Worm (Caenorhabditis elegans) whole organism, early embryonic: ENCODE results near the gene cmd-1.

ENCODE experiments used
- ama-1 ChIP-seq: fragments of 150-350 bp; optimal IDR thresholded peaks from 2 replicates; lab custom pipeline; 2014
- flt-1 ChIP-seq: fragments of 200-800 bp; sonication (Bioruptor generic); IDR thresholded peaks from 2 replicates; pipeline ENCODE4 v1.3.6; 2022; ENCODE audit warnings: missing genetic modification characterization, missing compliant biosample characterization
- hmbx-1 ChIP-seq: sonication (generic microtip); optimal IDR thresholded peaks from 2 replicates; lab custom pipeline; 2016; ENCODE audit warnings: mild to moderate bottlenecking, missing genetic modification characterization, missing compliant biosample characterization
- hnd-1 ChIP-seq: sonication (generic microtip); optimal IDR thresholded peaks from 2 replicates; lab custom pipeline; 2016; ENCODE audit warnings: missing genetic modification characterization, missing compliant biosample characterization
- scrt-1 ChIP-seq: fragments of 200-800 bp; sonication (Bioruptor generic); IDR thresholded peaks from 2 replicates; pipeline ENCODE4 v1.3.6; 2022; ENCODE audit warnings: missing genetic modification characterization, missing compliant biosample characterization
- tbx-11 ChIP-seq: fragments of 200-800 bp; sonication (Bioruptor generic); IDR thresholded peaks from 2 replicates; pipeline ENCODE4 v1.3.6; 2022; ENCODE audit warnings: missing genetic modification characterization, missing compliant biosample characterization
- tra-4 ChIP-seq: sonication (generic microtip); optimal IDR thresholded peaks from 2 replicates; lab custom pipeline; 2017; ENCODE audit warnings: missing genetic modification characterization, missing compliant biosample characterization

DNA sequence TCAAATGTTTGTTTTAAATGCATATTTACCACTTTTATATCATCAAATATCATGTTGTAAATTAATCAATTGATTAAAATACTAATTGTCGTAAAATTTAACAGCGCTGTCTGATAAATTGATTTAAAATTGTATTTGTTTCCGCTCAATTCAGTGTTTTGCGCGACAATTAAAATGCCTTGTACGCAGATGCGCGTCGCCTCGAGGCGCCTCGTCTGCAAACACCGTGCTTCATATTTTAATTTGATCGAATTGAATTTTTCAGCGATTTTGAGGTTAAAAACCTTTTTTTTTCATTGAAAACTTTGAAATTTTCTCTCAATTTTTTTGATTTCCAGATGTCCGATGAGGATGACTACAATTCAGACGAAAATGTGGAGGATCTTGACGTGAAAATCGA, 50.9 kb downstream of the cmd-1 start, which contains the start of gene Y50D4A.5:
- TF ChIP-seq ama-1 (lab: Kevin White, UChicago) = no peak
- no peak for TF ChIP-seq hnd-1 (tag; lab: Kevin White, UChicago)
- no peak for TF ChIP-seq flt-1 (GFP tag; lab: Robert Waterston, UW)
- TF ChIP-seq tra-4 = no peak
- no peak for TF ChIP-seq hmbx-1 (tag; lab: Kevin White, UChicago)
- TF ChIP-seq tbx-11 (GFP tag; lab: Robert Waterston, UW) = no peak
- TF ChIP-seq scrt-1 (GFP tag; lab: Robert Waterston, UW) = no peak
